Worm (Caenorhabditis elegans) whole organism, L1 larva: ENCODE results near the gene cks-1.

Experiments used
- ceh-88 ChIP-seq: fragments of 200-800 bp; sonication (Bioruptor generic); IDR thresholded peaks from 2 replicates; pipeline ENCODE4 v1.3.6; 2022; ENCODE audit warnings: missing genetic modification characterization, missing compliant biosample characterization
- mab-9 ChIP-seq: fragments of 200-800 bp; sonication (Bioruptor generic); IDR thresholded peaks from 2 replicates; pipeline ENCODE4 v1.3.6; 2022; ENCODE audit warnings: missing genetic modification reagents, missing genetic modification characterization, missing compliant biosample characterization
- nhr-11 ChIP-seq: fragments of 150-350 bp; optimal IDR thresholded peaks from 2 replicates; lab custom pipeline; 2014; ENCODE audit warnings: missing biosample characterization, missing genetic modification characterization
- skn-1 ChIP-seq: fragments of 150-350 bp; optimal IDR thresholded peaks from 2 replicates; lab custom pipeline; 2014; ENCODE audit warnings: missing biosample characterization, missing genetic modification characterization
- snpc-4 ChIP-seq: fragments of 150-350 bp; optimal IDR thresholded peaks from 2 replicates; lab custom pipeline; 2014; ENCODE audit warnings: missing biosample characterization, missing genetic modification characterization
- unc-62 ChIP-seq: fragments of 150-350 bp; optimal IDR thresholded peaks from 2 replicates; lab custom pipeline; 2014; ENCODE audit warnings: missing biosample characterization, missing genetic modification reagents, missing genetic modification characterization

DNA sequence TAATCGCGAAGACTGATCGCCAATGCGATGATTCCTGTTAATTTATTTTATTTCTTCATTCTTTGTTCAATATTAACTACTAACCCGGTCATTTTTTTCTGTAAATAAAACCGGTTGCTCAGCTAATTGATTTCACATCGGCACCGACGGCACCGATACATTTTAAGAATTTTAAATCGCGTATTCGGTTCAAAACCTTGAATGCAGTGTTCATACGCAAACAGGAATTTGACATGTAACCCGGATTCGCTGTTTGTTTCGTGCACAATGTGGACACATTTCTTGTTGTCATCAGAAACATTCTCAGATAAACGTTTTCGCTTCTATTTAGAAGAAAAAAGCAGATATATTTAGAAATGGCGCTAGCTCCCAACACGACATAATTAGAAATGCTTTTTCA is 13.8 kb upstream of the cks-1 start:
- TF ChIP-seq mab-9 (GFP tag; lab: Robert Waterston, UW) (no peak), unc-62 (GFP tag; lab: Kevin White, UChicago) (no peak), ceh-88 (GFP tag; lab: Robert Waterston, UW) (no peak), snpc-4 (tag; lab: Kevin White, UChicago) (no peak), nhr-11 (tag; lab: Kevin White, UChicago) (no peak), skn-1 (tag; lab: Kevin White, UChicago) (no peak)
